Worm (Caenorhabditis elegans): ENCODE data around the gene K01C8.2.

K01C8.2 gene

ce11 chrII:8273060-8273459 is 3.8 kb upstream of the K01C8.2 start:
- TF ChIP-seq M03D4.4 (tag; optimal IDR thresholded peaks at IDR 0.05): no peak
- TF ChIP-seq nhr-28 (tag; optimal IDR thresholded peaks at IDR 0.05): no peak
- no peak for TF ChIP-seq mls-2 (tag; optimal IDR thresholded peaks at IDR 0.05)
- no peak for TF ChIP-seq ces-1 (GFP tag; optimal IDR thresholded peaks at IDR 0.05)
- TF ChIP-seq snpc-4 (tag; optimal IDR thresholded peaks at IDR 0.05): no peak
- TF ChIP-seq mab-5 (tag; optimal IDR thresholded peaks at IDR 0.05): no peak
- no peak for TF ChIP-seq ceh-39 (tag; optimal IDR thresholded peaks at IDR 0.05)
- no peak for TF ChIP-seq lin-13 (tag; optimal IDR thresholded peaks at IDR 0.05)
- TF ChIP-seq unc-39 (tag; optimal IDR thresholded peaks at IDR 0.05): no peak

DNA sequence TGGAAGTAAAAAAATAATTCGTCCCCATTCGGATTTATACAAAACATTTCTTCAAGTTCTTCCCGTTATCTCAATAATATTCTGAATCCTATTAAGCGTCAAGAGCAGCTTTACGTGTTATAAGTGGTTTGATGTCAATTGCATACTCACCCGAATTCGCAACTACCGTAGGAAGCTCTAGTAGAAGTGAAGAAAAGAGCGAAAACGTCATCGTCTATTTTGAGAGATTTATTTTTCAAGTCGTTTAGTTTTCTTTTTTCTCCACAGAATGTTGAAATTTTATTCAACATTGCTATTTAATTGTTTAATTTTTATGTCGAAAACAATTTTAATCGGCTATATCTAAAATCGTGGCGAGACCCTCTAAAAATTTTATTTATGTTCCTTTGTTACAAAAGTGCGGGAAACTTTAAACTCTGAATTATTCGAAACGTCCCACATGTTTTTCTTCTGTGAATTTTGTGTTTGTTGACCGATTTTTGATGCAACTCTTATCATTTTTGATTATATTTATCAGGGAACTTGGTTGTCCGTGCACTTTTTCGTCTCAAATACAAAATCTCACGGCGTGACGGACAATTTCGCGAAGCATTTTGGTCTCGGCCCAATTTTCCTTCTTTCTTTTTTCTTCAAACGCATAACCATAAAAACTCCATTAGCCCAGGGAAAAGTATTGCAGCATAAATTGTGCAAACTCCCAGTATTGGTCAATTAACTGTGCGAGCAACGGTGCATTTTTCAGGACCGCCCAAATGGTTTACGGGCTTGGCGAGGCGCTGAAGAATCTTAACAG is 800 bp upstream of the K01C8.2 start, which contains the start of gene tdc-1:
TSS of gene tdc-1 (plus strand) at position 743 of the 793 bp plus-strand sequence.
- TF ChIP-seq mab-5 (tag; optimal IDR thresholded peaks at IDR 0.05): no peak
- no peak for TF ChIP-seq mls-2 (tag; optimal IDR thresholded peaks at IDR 0.05)
- no peak for TF ChIP-seq lin-32 (GFP tag; optimal IDR thresholded peaks at IDR 0.05)
- no peak for TF ChIP-seq unc-39 (tag; optimal IDR thresholded peaks at IDR 0.05)
- no peak for TF ChIP-seq hlh-1 (tag; optimal IDR thresholded peaks at IDR 0.05)
- no peak for TF ChIP-seq nhr-76 (tag; optimal IDR thresholded peaks at IDR 0.05)
- no peak for TF ChIP-seq M03D4.4 (tag; optimal IDR thresholded peaks at IDR 0.05)
- no peak for TF ChIP-seq nhr-2 (tag; optimal IDR thresholded peaks at IDR 0.05)
- no peak for TF ChIP-seq pha-4 (tag; optimal IDR thresholded peaks at IDR 0.05)
- no peak for TF ChIP-seq tbx-8 (GFP tag; optimal IDR thresholded peaks at IDR 0.05)
- no peak for TF ChIP-seq lsy-2 (tag; optimal IDR thresholded peaks at IDR 0.05)
- no peak for TF ChIP-seq elt-1 (tag; optimal IDR thresholded peaks at IDR 0.05; ENCODE audit: borderline replicate concordance, insufficient read depth)
- no peak for TF ChIP-seq zip-8 (tag; optimal IDR thresholded peaks at IDR 0.05)
- no peak for TF ChIP-seq ceh-83 (GFP tag; optimal IDR thresholded peaks at IDR 0.05)

- no peak for TF ChIP-seq tbx-8 (GFP tag; optimal IDR thresholded peaks at IDR 0.05)
- no peak for TF ChIP-seq snpc-4 (tag; optimal IDR thresholded peaks at IDR 0.05)
These were observed 1.6 kb downstream of the K01C8.2 start for ce11 chrII:8267679-8268078.

DNA sequence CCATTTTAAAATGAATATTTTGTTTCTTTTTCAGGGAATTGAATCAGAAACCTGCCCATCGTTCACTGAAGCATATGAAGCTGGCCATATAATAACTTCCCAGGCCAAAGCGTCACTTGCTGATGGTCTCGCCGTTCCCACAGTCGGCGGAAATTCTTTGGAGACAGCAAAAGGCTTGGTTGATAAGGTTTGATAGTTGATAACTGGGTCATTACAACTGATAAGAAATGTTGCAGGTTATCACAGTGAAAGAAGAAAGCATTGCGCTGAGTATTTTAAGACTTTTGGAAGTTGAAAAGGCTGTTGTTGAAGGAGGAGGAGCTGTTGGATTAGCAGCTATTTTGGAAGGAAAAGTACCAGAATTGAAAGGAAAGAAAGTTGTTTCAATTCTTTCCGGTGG is 2.7 kb downstream of the K01C8.2 start:
- TF ChIP-seq nhr-2 (tag; optimal IDR thresholded peaks at IDR 0.05) (no peak), elt-1 (tag; optimal IDR thresholded peaks at IDR 0.05; ENCODE audit: borderline replicate concordance, insufficient read depth) (no peak), nhr-76 (tag; optimal IDR thresholded peaks at IDR 0.05) (no peak), snpc-4 (tag; optimal IDR thresholded peaks at IDR 0.05) (no peak), sptf-1 (tag; optimal IDR thresholded peaks at IDR 0.05) (no peak), zip-8 (tag; optimal IDR thresholded peaks at IDR 0.05) (no peak)

- TF ChIP-seq nhr-12 (tag; optimal IDR thresholded peaks at IDR 0.05) (no peak), zip-8 (tag; optimal IDR thresholded peaks at IDR 0.05) (no peak), flh-1 (GFP tag; optimal IDR thresholded peaks at IDR 0.05) (no peak), nhr-2 (tag; optimal IDR thresholded peaks at IDR 0.05) (no peak), nhr-28 (tag; optimal IDR thresholded peaks at IDR 0.05) (no peak), drap-1 (GFP tag; optimal IDR thresholded peaks at IDR 0.05) (no peak), pha-4 (tag; optimal IDR thresholded peaks at IDR 0.05) (no peak), ceh-39 (tag; optimal IDR thresholded peaks at IDR 0.05) (no peak), ham-2 (GFP tag; optimal IDR thresholded peaks at IDR 0.05) (no peak), sptf-1 (tag; optimal IDR thresholded peaks at IDR 0.05) (no peak), tbx-8 (GFP tag; optimal IDR thresholded peaks at IDR 0.05) (no peak), sem-2 (GFP tag; optimal IDR thresholded peaks at IDR 0.05) (no peak), unc-62 (GFP tag; optimal IDR thresholded peaks at IDR 0.05) (no peak), lin-32 (GFP tag; optimal IDR thresholded peaks at IDR 0.05) (no peak), elt-3 (tag; optimal IDR thresholded peaks at IDR 0.05) (no peak), ztf-11 (tag; optimal IDR thresholded peaks at IDR 0.05) (no peak), mab-5 (tag; optimal IDR thresholded peaks at IDR 0.05) (no peak), M03D4.4 (tag; optimal IDR thresholded peaks at IDR 0.05) (no peak), lin-13 (tag; optimal IDR thresholded peaks at IDR 0.05) (no peak), ceh-83 (GFP tag; optimal IDR thresholded peaks at IDR 0.05) (no peak)
These were observed 4.6 kb downstream of the K01C8.2 start, which contains the start of gene srdh-1 for ce11 chrII:8264619-8265018. Gene srdh-1, plus strand, starts transcription at chrII:8264661.

DNA sequence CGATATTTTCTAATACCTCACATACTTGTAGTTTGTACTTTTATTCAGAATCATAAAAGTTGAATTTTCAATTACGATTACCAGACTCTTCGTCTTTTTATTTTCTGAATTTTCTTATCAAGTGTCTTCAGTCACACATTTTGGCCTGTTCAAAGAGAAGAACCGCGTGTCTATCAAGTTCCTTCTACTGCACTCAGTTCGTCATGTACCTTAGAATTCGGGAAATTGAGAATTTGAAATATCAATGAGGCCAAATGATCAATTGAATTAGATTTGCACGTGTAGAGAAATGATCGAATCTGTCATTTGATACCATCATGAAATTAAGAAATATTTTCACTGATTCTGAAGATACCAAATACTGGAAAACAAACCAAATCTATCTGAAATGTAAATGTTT is 5.7 kb downstream of the K01C8.2 start:
- TF ChIP-seq zip-8 (tag; optimal IDR thresholded peaks at IDR 0.05) (no peak), flh-1 (GFP tag; optimal IDR thresholded peaks at IDR 0.05) (no peak), tbx-8 (GFP tag; optimal IDR thresholded peaks at IDR 0.05) (no peak), ceh-43 (GFP tag; optimal IDR thresholded peaks at IDR 0.05) (no peak)

All from whole organism, mixed stage, embryonic.